Worm (Caenorhabditis elegans) whole organism, L2 larva: ENCODE measurements around the gene W03C9.2.

ENCODE experiments used
- ZK546.5 ChIP-seq: sonication (generic microtip); optimal IDR thresholded peaks from 2 replicates; lab custom pipeline; 2017; ENCODE audit warnings: missing biosample characterization, missing genetic modification characterization
- mdl-1 ChIP-seq, 2 experiments: fragments of 150-350 bp in 1 of 2; sonication (generic microtip) in 1 of 2; optimal IDR thresholded peaks; 2 replicates each; lab custom pipeline; 2017; ENCODE audit warnings: missing biosample characterization in 2 of 2, missing genetic modification characterization in 2 of 2
- nhr-10 ChIP-seq: sonication (generic microtip); optimal IDR thresholded peaks from 2 replicates; lab custom pipeline; 2017; ENCODE audit warnings: missing biosample characterization, missing genetic modification characterization
- nhr-11 ChIP-seq: fragments of 150-350 bp; optimal IDR thresholded peaks from 2 replicates; lab custom pipeline; 2014; ENCODE audit warnings: missing biosample characterization, missing genetic modification characterization
- nhr-237 ChIP-seq: fragments of 150-350 bp; optimal IDR thresholded peaks from 2 replicates; lab custom pipeline; 2014; ENCODE audit warnings: missing biosample characterization, missing genetic modification characterization
- unc-62 ChIP-seq: fragments of 150-350 bp; optimal IDR thresholded peaks from 2 replicates; lab custom pipeline; 2014; ENCODE audit warnings: missing biosample characterization, missing genetic modification reagents, missing genetic modification characterization

ce11 chrII:11960596-11961217 lies 1.5 kb upstream of the W03C9.2 start:
- no peak for TF ChIP-seq nhr-237 (tag; lab: Kevin White, UChicago)
- no peak for TF ChIP-seq nhr-10 (tag; lab: Kevin White, UChicago)
- TF ChIP-seq ZK546.5, result no peak
- TF ChIP-seq nhr-11 (tag; lab: Kevin White, UChicago), result peak; percentile 66
- peak in 1 of 2 experiments; percentile 46 for TF ChIP-seq mdl-1 (tag; optimal IDR thresholded peaks at IDR 0.05; lab: Kevin White, UChicago)
- TF ChIP-seq unc-62 (GFP tag; lab: Kevin White, UChicago), result no peak
